Worm (Caenorhabditis elegans) whole organism, L4/young adult: ENCODE data around the gene him-17.

Source experiments
- W03F9.2 ChIP-seq: fragments of 150-350 bp; optimal IDR thresholded peaks from 2 replicates; lab custom pipeline; 2014; ENCODE audit warnings: missing biosample characterization, missing genetic modification characterization
- dao-5 ChIP-seq: sonication (generic microtip); optimal IDR thresholded peaks from 2 replicates; lab custom pipeline; 2016; ENCODE audit warnings: missing genotype, missing genetic modification characterization, moderate library complexity, missing compliant biosample characterization
- him-1 ChIP-seq: sonication (generic microtip); optimal IDR thresholded peaks from 2 replicates; lab custom pipeline; 2016; ENCODE audit warnings: missing genotype, missing genetic modification reagents, missing genetic modification characterization, missing compliant biosample characterization

- TF ChIP-seq him-1 (tag; lab: Kevin White, UChicago) (no peak), dao-5 (tag; lab: Kevin White, UChicago) (no peak), W03F9.2 (tag; lab: Kevin White, UChicago) (no peak)
Measured at ce11 chrV:13212584-13212983, 36.1 kb downstream of the him-17 start.
